Worm (Caenorhabditis elegans): ENCODE measurements around the gene hpo-34.

- TF ChIP-seq lin-13 (tag; optimal IDR thresholded peaks at IDR 0.05) (no peak), ceh-83 (GFP tag; optimal IDR thresholded peaks at IDR 0.05) (no peak), nhr-237 (tag; optimal IDR thresholded peaks at IDR 0.05) (no peak), snpc-4 (tag; optimal IDR thresholded peaks at IDR 0.05) (no peak), hlh-1 (tag; optimal IDR thresholded peaks at IDR 0.05) (no peak), mab-5 (tag; optimal IDR thresholded peaks at IDR 0.05) (no peak), blmp-1 (tag; optimal IDR thresholded peaks at IDR 0.05) (no peak), ces-1 (GFP tag; optimal IDR thresholded peaks at IDR 0.05) (no peak), mls-2 (tag; optimal IDR thresholded peaks at IDR 0.05) (no peak), elt-3 (tag; optimal IDR thresholded peaks at IDR 0.05) (no peak), lsy-2 (tag; optimal IDR thresholded peaks at IDR 0.05) (no peak), lin-32 (GFP tag; optimal IDR thresholded peaks at IDR 0.05) (no peak), unc-62 (GFP tag; optimal IDR thresholded peaks at IDR 0.05) (no peak)
These were observed 4.8 kb upstream of the hpo-34 start for ce11 chrX:11523704-11524103.
